Worm (Caenorhabditis elegans) whole organism, L1 larva: ENCODE data around the gene spp-11.

Experiments
- C04F5.9 ChIP-seq: sonication (generic microtip); optimal IDR thresholded peaks from 2 replicates; lab custom pipeline; 2016; ENCODE audit warnings: missing genetic modification characterization, missing compliant biosample characterization
- C16A3.4 ChIP-seq: fragments of 150-350 bp; optimal IDR thresholded peaks from 2 replicates; lab custom pipeline; 2014; ENCODE audit warnings: missing biosample characterization, missing genetic modification characterization
- F16B12.6 ChIP-seq: fragments of 150-350 bp; optimal IDR thresholded peaks from 2 replicates; lab custom pipeline; 2014; ENCODE audit warnings: missing biosample characterization, missing genetic modification characterization
- Y116A8C.19 ChIP-seq: sonication (generic microtip); optimal IDR thresholded peaks from 2 replicates; lab custom pipeline; 2016; ENCODE audit warnings: missing compliant biosample characterization, missing genetic modification characterization, borderline replicate concordance
- blmp-1 ChIP-seq: fragments of 150-350 bp; optimal IDR thresholded peaks from 2 replicates; lab custom pipeline; 2014; ENCODE audit warnings: missing biosample characterization, missing genetic modification characterization
- ceh-88 ChIP-seq: fragments of 200-800 bp; sonication (Bioruptor generic); IDR thresholded peaks from 2 replicates; pipeline ENCODE4 v1.3.6; 2022; ENCODE audit warnings: missing genetic modification characterization, missing compliant biosample characterization
- ceh-90 ChIP-seq: sonication (generic microtip); optimal IDR thresholded peaks from 2 replicates; lab custom pipeline; 2016; ENCODE audit warnings: missing genetic modification characterization, missing compliant biosample characterization
- dpl-1 ChIP-seq, 3 experiments: fragments of 150-350 bp in 2 of 3; sonication (generic microtip) in 1 of 3; optimal IDR thresholded peaks; 2 replicates each; lab custom pipeline; 2014 to 2017; ENCODE audit warnings: missing biosample characterization in 3 of 3, missing genetic modification characterization in 3 of 3, missing genetic modification reagents in 3 of 3
- dsc-1 ChIP-seq: sonication (generic microtip); optimal IDR thresholded peaks from 2 replicates; lab custom pipeline; 2016; ENCODE audit warnings: mild to moderate bottlenecking, missing genetic modification characterization, missing compliant biosample characterization
- efl-1 ChIP-seq, 4 experiments: fragments of 150-350 bp; optimal IDR thresholded peaks in 3 of 4; peaks in 1 of 4; 1 replicate in 1 of 4; 2 replicates in 3 of 4; lab custom pipeline; 2014; ENCODE audit warnings: missing biosample characterization in 2 of 4, missing genetic modification characterization in 2 of 4, missing genetic modification reagents in 2 of 4
- efl-3 ChIP-seq: fragments of 200-800 bp; sonication (Bioruptor generic); optimal IDR thresholded peaks from 2 replicates; lab custom pipeline; 2018; ENCODE audit warnings: mild to moderate bottlenecking, missing genetic modification characterization, missing compliant biosample characterization
- elt-2 ChIP-seq: sonication (generic microtip); optimal IDR thresholded peaks from 2 replicates; lab custom pipeline; 2016; ENCODE audit warnings: missing genetic modification characterization, mild to moderate bottlenecking, inconsistent platforms, missing compliant biosample characterization, missing genetic modification reagents
- elt-3 ChIP-seq, 6 experiments: fragments of 150-350 bp in 1 of 6; sonication (generic microtip); optimal IDR thresholded peaks; 2 replicates each; lab custom pipeline; 2017 to 2018; ENCODE audit warnings: missing biosample characterization in 6 of 6, missing genetic modification characterization in 6 of 6, inconsistent platforms in 1 of 6
- fkh-8 ChIP-seq: sonication (generic microtip); optimal IDR thresholded peaks from 2 replicates; lab custom pipeline; 2016; ENCODE audit warnings: mild to moderate bottlenecking, missing genetic modification characterization, missing compliant biosample characterization
- grh-1 ChIP-seq: fragments of 200-800 bp; sonication (Bioruptor generic); IDR thresholded peaks from 2 replicates; pipeline ENCODE4 v1.3.6; 2022; ENCODE audit warnings: missing genetic modification reagents, missing genetic modification characterization, missing compliant biosample characterization
- hlh-17 ChIP-seq: fragments of 200-800 bp; sonication (Bioruptor generic); optimal IDR thresholded peaks from 2 replicates; lab custom pipeline; 2018; ENCODE audit warnings: missing genetic modification characterization, mild to moderate bottlenecking, missing compliant biosample characterization, moderate library complexity, borderline replicate concordance
- jun-1 ChIP-seq: fragments of 150-350 bp; optimal IDR thresholded peaks from 2 replicates; lab custom pipeline; 2014; ENCODE audit warnings: missing biosample characterization, missing genetic modification reagents, missing genetic modification characterization
- lin-13 ChIP-seq: fragments of 150-350 bp; optimal IDR thresholded peaks from 2 replicates; lab custom pipeline; 2014; ENCODE audit warnings: missing biosample characterization, missing genetic modification reagents, missing genetic modification characterization
- lin-14 ChIP-seq: fragments of 200-800 bp; sonication (Bioruptor generic); optimal IDR thresholded peaks from 2 replicates; lab custom pipeline; 2018; ENCODE audit warnings: mild to moderate bottlenecking, missing genetic modification characterization, moderate library complexity, missing compliant biosample characterization
- lin-15B ChIP-seq: fragments of 150-350 bp; sonication (generic microtip); optimal IDR thresholded peaks from 3 replicates; lab custom pipeline; 2014; ENCODE audit warnings: missing biosample characterization, missing genetic modification characterization
- lin-35 ChIP-seq, 2 experiments: fragments of 150-350 bp; optimal IDR thresholded peaks; 2 replicates each; lab custom pipeline; 2014; ENCODE audit warnings: missing biosample characterization in 2 of 2, missing genetic modification characterization in 2 of 2, missing genetic modification reagents in 2 of 2
- lin-39 ChIP-seq: fragments of 150-350 bp; optimal IDR thresholded peaks from 2 replicates; lab custom pipeline; 2014; ENCODE audit warnings: missing biosample characterization, missing genetic modification reagents, missing genetic modification characterization
- lir-3 ChIP-seq: sonication (generic microtip); optimal IDR thresholded peaks from 2 replicates; lab custom pipeline; 2016; ENCODE audit warnings: mild to moderate bottlenecking, missing genetic modification characterization, moderate library complexity, missing compliant biosample characterization; ENCODE audit not compliant: poor library complexity
- lsy-2 ChIP-seq, 2 experiments: fragments of 150-350 bp; optimal IDR thresholded peaks; 2 replicates each; lab custom pipeline; 2014; ENCODE audit warnings: missing biosample characterization in 2 of 2, missing genetic modification characterization in 2 of 2
- mdl-1 ChIP-seq, 2 experiments: fragments of 150-350 bp; optimal IDR thresholded peaks; 2 replicates each; lab custom pipeline; 2014 to 2017; ENCODE audit warnings: missing biosample characterization in 2 of 2, missing genetic modification characterization in 2 of 2, inconsistent platforms in 1 of 2
- nhr-11 ChIP-seq: fragments of 150-350 bp; optimal IDR thresholded peaks from 2 replicates; lab custom pipeline; 2014; ENCODE audit warnings: missing biosample characterization, missing genetic modification characterization
- nhr-12 ChIP-seq: sonication (generic microtip); optimal IDR thresholded peaks from 2 replicates; lab custom pipeline; 2017; ENCODE audit warnings: missing biosample characterization, missing genetic modification characterization
- nhr-19 ChIP-seq: fragments of 200-800 bp; sonication (Bioruptor generic); conservative IDR thresholded peaks from 2 replicates; pipeline ENCODE4 v1.3.6; 2022; ENCODE audit warnings: missing genetic modification characterization, missing compliant biosample characterization
- nhr-20 ChIP-seq: sonication (generic microtip); optimal IDR thresholded peaks from 2 replicates; lab custom pipeline; 2016; ENCODE audit warnings: mild to moderate bottlenecking, missing genetic modification characterization, missing compliant biosample characterization
- nhr-47 ChIP-seq: sonication (generic microtip); optimal IDR thresholded peaks from 2 replicates; lab custom pipeline; 2016; ENCODE audit warnings: mild to moderate bottlenecking, missing genetic modification characterization, moderate library complexity, missing compliant biosample characterization
- nhr-71 ChIP-seq: sonication (generic microtip); optimal IDR thresholded peaks from 2 replicates; lab custom pipeline; 2016; ENCODE audit warnings: mild to moderate bottlenecking, missing genetic modification characterization, moderate library complexity, missing compliant biosample characterization
- nhr-77 ChIP-seq: fragments of 150-350 bp; optimal IDR thresholded peaks from 2 replicates; lab custom pipeline; 2014; ENCODE audit warnings: missing biosample characterization, missing genetic modification characterization
- nhr-85 ChIP-seq: sonication (generic microtip); peaks from one replicate; lab custom pipeline; 2016; ENCODE audit warnings: missing genetic modification characterization, inconsistent platforms, missing compliant biosample characterization
- pag-3 ChIP-seq: sonication (generic microtip); optimal IDR thresholded peaks from 2 replicates; lab custom pipeline; 2017; ENCODE audit warnings: missing genetic modification characterization, mild to moderate bottlenecking, missing compliant biosample characterization, antibody characterized with exemption, borderline replicate concordance; ENCODE audit not compliant: insufficient read depth
- pax-3 ChIP-seq: fragments of 200-800 bp; sonication (Bioruptor generic); optimal IDR thresholded peaks from 2 replicates; lab custom pipeline; 2018; ENCODE audit warnings: mild to moderate bottlenecking, missing genetic modification characterization, moderate library complexity, missing compliant biosample characterization
- rnt-1 ChIP-seq: sonication (generic microtip); optimal IDR thresholded peaks from 2 replicates; lab custom pipeline; 2016; ENCODE audit warnings: mild to moderate bottlenecking, missing genetic modification characterization, moderate library complexity, missing compliant biosample characterization
- skn-1 ChIP-seq: fragments of 150-350 bp; optimal IDR thresholded peaks from 2 replicates; lab custom pipeline; 2014; ENCODE audit warnings: missing biosample characterization, missing genetic modification characterization
- snpc-4 ChIP-seq: fragments of 150-350 bp; optimal IDR thresholded peaks from 2 replicates; lab custom pipeline; 2014; ENCODE audit warnings: missing biosample characterization, missing genetic modification characterization
- sup-37 ChIP-seq: fragments of 200-800 bp; sonication (Bioruptor generic); optimal IDR thresholded peaks from 2 replicates; lab custom pipeline; 2018; ENCODE audit warnings: mild to moderate bottlenecking, missing genetic modification characterization, missing compliant biosample characterization
- swsn-7 ChIP-seq: sonication (generic microtip); optimal IDR thresholded peaks from 2 replicates; lab custom pipeline; 2016; ENCODE audit warnings: missing genetic modification characterization, missing compliant biosample characterization
- unc-130 ChIP-seq: fragments of 150-350 bp; optimal IDR thresholded peaks from 2 replicates; lab custom pipeline; 2017; ENCODE audit warnings: missing biosample characterization, missing genetic modification characterization, inconsistent platforms
- unc-30 ChIP-seq: sonication (generic microtip); optimal IDR thresholded peaks from 2 replicates; lab custom pipeline; 2017; ENCODE audit warnings: missing biosample characterization, missing genetic modification characterization
- unc-62 ChIP-seq: fragments of 150-350 bp; optimal IDR thresholded peaks from 2 replicates; lab custom pipeline; 2014; ENCODE audit warnings: missing biosample characterization, missing genetic modification reagents, missing genetic modification characterization
- unc-98 ChIP-seq: fragments of 200-800 bp; sonication (Bioruptor generic); IDR thresholded peaks from 2 replicates; pipeline ENCODE4 v1.3.6; 2022; ENCODE audit warnings: missing genetic modification characterization, missing compliant biosample characterization
- xbp-1 ChIP-seq: sonication (generic microtip); optimal IDR thresholded peaks from 2 replicates; lab custom pipeline; 2016; ENCODE audit warnings: missing genetic modification characterization, missing compliant biosample characterization
- ztf-11 ChIP-seq, 2 experiments: sonication (generic microtip); optimal IDR thresholded peaks; 2 replicates each; lab custom pipeline; 2016 to 2017; ENCODE audit warnings: missing genetic modification characterization in 2 of 2, missing biosample characterization in 1 of 2, missing compliant biosample characterization in 1 of 2
- ztf-4 ChIP-seq: fragments of 150-350 bp; optimal IDR thresholded peaks from 2 replicates; lab custom pipeline; 2014; ENCODE audit warnings: missing biosample characterization, missing genetic modification characterization

spp-11 gene

ce11 chrII:6407279-6407678 lies at the start of gene spp-11:
spp-11 (minus strand) TSS chrII:6407379.
- TF ChIP-seq nhr-85 (no peak), Y116A8C.19 (tag; lab: Kevin White, UChicago) (no peak), jun-1 (no peak), lsy-2 (tag; optimal IDR thresholded peaks at IDR 0.05; lab: Kevin White, UChicago) (no peak), ceh-88 (no peak), F16B12.6 (tag; lab: Kevin White, UChicago) (no peak), nhr-12 (tag; lab: Kevin White, UChicago) (no peak), nhr-11 (tag; lab: Kevin White, UChicago) (no peak), nhr-77 (no peak), elt-3 (tag; optimal IDR thresholded peaks at IDR 0.05; lab: Kevin White, UChicago) (no peak), C16A3.4 (tag; lab: Kevin White, UChicago) (no peak), unc-30 (no peak)

ce11 chrII:6454671-6455070 lies 47.5 kb upstream of the spp-11 start, which contains the start of gene aptf-1:
aptf-1 (plus strand) TSS chrII:6454971.
- TF ChIP-seq ceh-88, result no peak
- no peak for TF ChIP-seq fkh-8 (tag; lab: Kevin White, UChicago)
- TF ChIP-seq pax-3 (tag; lab: Kevin White, UChicago), result no peak

ce11 chrII:6453341-6453806 lies 46.2 kb upstream of the spp-11 start, which contains the start of gene atg-16.2:
atg-16.2 (minus strand) TSS chrII:6453391.
- TF ChIP-seq lin-14 (GFP tag; lab: Kevin White, UChicago) (peak; percentile 81), nhr-47 (tag; lab: Kevin White, UChicago) (peak; percentile 10), skn-1 (tag; lab: Kevin White, UChicago) (peak; percentile 41), elt-3 (tag; optimal IDR thresholded peaks at IDR 0.05; lab: Kevin White, UChicago) (peak in 1 of 6 experiments; percentile 30), nhr-71 (tag; lab: Kevin White, UChicago) (peak; percentile 59), elt-2 (tag; lab: Kevin White, UChicago) (peak; percentile 0), unc-130 (tag; lab: Kevin White, UChicago) (no peak), sup-37 (GFP tag; lab: Kevin White, UChicago) (no peak), grh-1 (GFP tag; lab: Robert Waterston, UW) (no peak), nhr-85 (peak; percentile 53), blmp-1 (tag; lab: Kevin White, UChicago) (peak; percentile 70), lin-35 (GFP tag; optimal IDR thresholded peaks at IDR 0.05; lab: Kevin White, UChicago) (peak; percentile 60 to 77), unc-98 (GFP tag; lab: Robert Waterston, UW) (no peak), nhr-20 (tag; lab: Kevin White, UChicago) (peak; percentile 62), snpc-4 (tag; lab: Kevin White, UChicago) (peak; percentile 22), hlh-17 (no peak), pag-3 (tag; lab: Kevin White, UChicago) (no peak), xbp-1 (tag; lab: Kevin White, UChicago) (peak; percentile 31), ztf-4 (tag; lab: Kevin White, UChicago) (peak; percentile 19), lin-39 (tag; lab: Kevin White, UChicago) (no peak), C04F5.9 (tag; lab: Kevin White, UChicago) (no peak), lin-13 (peak; percentile 44), ztf-11 (tag; optimal IDR thresholded peaks at IDR 0.05; lab: Kevin White, UChicago) (peak in 1 of 2 experiments; percentile 23), mdl-1 (tag; optimal IDR thresholded peaks at IDR 0.05; lab: Kevin White, UChicago) (peak in 1 of 2 experiments; percentile 71), lsy-2 (tag; optimal IDR thresholded peaks at IDR 0.05; lab: Kevin White, UChicago) (peak; percentile 68 to 80), nhr-19 (peak; percentile 35; the same call in 1 of the 2 replicates), dsc-1 (tag; lab: Kevin White, UChicago) (peak; percentile 52), ceh-90 (tag; lab: Kevin White, UChicago) (no peak), F16B12.6 (tag; lab: Kevin White, UChicago) (peak; percentile 41), lin-15B (tag; lab: Kevin White, UChicago) (peak; percentile 27), fkh-8 (tag; lab: Kevin White, UChicago) (no peak), efl-3 (GFP tag; lab: Kevin White, UChicago) (no peak), lir-3 (no peak), efl-1 (optimal IDR thresholded peaks at IDR 0.05; lab: Kevin White, UChicago) (peak; percentile 62 to 66), efl-1 (GFP tag; optimal IDR thresholded peaks at IDR 0.05 in 1 of 2; lab: Kevin White, UChicago) (peak; percentile 65 to 94), rnt-1 (tag; lab: Kevin White, UChicago) (peak; percentile 59), C16A3.4 (tag; lab: Kevin White, UChicago) (peak; percentile 72), unc-62 (no peak), dpl-1 (GFP tag; optimal IDR thresholded peaks at IDR 0.05; lab: Kevin White, UChicago) (peak; percentile 40 to 76 (median 61)), swsn-7 (tag; lab: Kevin White, UChicago) (peak; percentile 55)
